Worm (Caenorhabditis elegans) whole organism, L4/young adult: Measurements from ENCODE around the gene C04E6.12.

ENCODE experiments used
- W03F9.2 ChIP-seq: fragments of 150-350 bp; optimal IDR thresholded peaks from 2 replicates; lab custom pipeline; 2014; ENCODE audit warnings: missing biosample characterization, missing genetic modification characterization
- dao-5 ChIP-seq: sonication (generic microtip); optimal IDR thresholded peaks from 2 replicates; lab custom pipeline; 2016; ENCODE audit warnings: missing genotype, missing genetic modification characterization, moderate library complexity, missing compliant biosample characterization
- him-1 ChIP-seq: sonication (generic microtip); optimal IDR thresholded peaks from 2 replicates; lab custom pipeline; 2016; ENCODE audit warnings: missing genotype, missing genetic modification reagents, missing genetic modification characterization, missing compliant biosample characterization

- no peak for TF ChIP-seq him-1 (tag; lab: Kevin White, UChicago)
- TF ChIP-seq dao-5 (tag; lab: Kevin White, UChicago): no peak
- no peak for TF ChIP-seq W03F9.2 (tag; lab: Kevin White, UChicago)
These were observed 19.8 kb upstream of the C04E6.12 start, which contains the start of gene syf-3 for ce11 chrV:5939503-5940072.
